Worm (Caenorhabditis elegans): Measurements from ENCODE around the gene M01F1.8.
A peak's percentile ranks its signal among the peaks of the same experiment; 100 is the strongest.

The M01F1.8 gene

DNA sequence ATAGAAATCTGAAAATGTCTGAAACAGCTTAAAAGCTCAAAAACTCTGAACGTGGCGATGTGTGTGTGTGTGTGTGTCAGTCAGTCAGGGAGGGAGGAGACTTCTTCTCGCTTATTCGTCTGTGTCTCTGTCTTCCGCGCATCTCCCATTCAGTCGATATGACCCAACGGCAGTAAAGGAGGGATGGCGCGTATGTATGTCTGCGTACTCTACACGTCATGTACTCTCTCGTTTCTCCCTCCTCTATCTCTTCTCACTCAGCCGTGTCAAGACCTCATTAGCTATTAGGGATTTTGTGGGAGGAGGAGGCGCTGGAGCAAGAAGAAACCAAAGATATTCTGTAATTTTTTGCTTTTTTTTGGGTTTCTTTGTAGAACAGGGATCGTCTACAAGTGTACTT lies 29.7 kb upstream of the M01F1.8 start (continued):
- TF ChIP-seq zag-1 (tag; optimal IDR thresholded peaks at IDR 0.05) (peak; percentile 58), ztf-11 (tag; optimal IDR thresholded peaks at IDR 0.05) (no peak), nhr-11 (tag; optimal IDR thresholded peaks at IDR 0.05) (no peak), nhr-25 (tag; optimal IDR thresholded peaks at IDR 0.05) (no peak), mab-5 (tag; optimal IDR thresholded peaks at IDR 0.05) (peak; percentile 18), unc-39 (tag; optimal IDR thresholded peaks at IDR 0.05) (no peak), lin-13 (GFP tag; optimal IDR thresholded peaks at IDR 0.05) (peak; percentile 45), blmp-1 (tag; optimal IDR thresholded peaks at IDR 0.05; ENCODE audit: insufficient read depth) (no peak), unc-62 (GFP tag; optimal IDR thresholded peaks at IDR 0.05) (no peak), sma-9 (GFP tag; optimal IDR thresholded peaks at IDR 0.05) (peak; percentile 68), sma-9 (tag; optimal IDR thresholded peaks at IDR 0.05) (no peak), ztf-4 (tag; optimal IDR thresholded peaks at IDR 0.05) (no peak), nhr-12 (tag; optimal IDR thresholded peaks at IDR 0.05) (no peak), lsy-2 (tag; optimal IDR thresholded peaks at IDR 0.05) (peak; percentile 48 to 78), unc-55 (GFP tag; optimal IDR thresholded peaks at IDR 0.05) (peak; percentile 84), ama-1 (optimal IDR thresholded peaks at IDR 0.05) (no peak), elt-1 (tag; optimal IDR thresholded peaks at IDR 0.05) (no peak), egl-27 (tag; optimal IDR thresholded peaks at IDR 0.05) (peak; percentile 62), nhr-6 (tag; optimal IDR thresholded peaks at IDR 0.05) (peak; percentile 9), dmd-4 (tag; optimal IDR thresholded peaks at IDR 0.05) (no peak), skn-1 (tag; optimal IDR thresholded peaks at IDR 0.05) (no peak), ceh-82 (tag; optimal IDR thresholded peaks at IDR 0.05) (no peak), mbf-1 (tag; optimal IDR thresholded peaks at IDR 0.05) (no peak), nhr-129 (tag; optimal IDR thresholded peaks at IDR 0.05) (peak; percentile 91)

DNA sequence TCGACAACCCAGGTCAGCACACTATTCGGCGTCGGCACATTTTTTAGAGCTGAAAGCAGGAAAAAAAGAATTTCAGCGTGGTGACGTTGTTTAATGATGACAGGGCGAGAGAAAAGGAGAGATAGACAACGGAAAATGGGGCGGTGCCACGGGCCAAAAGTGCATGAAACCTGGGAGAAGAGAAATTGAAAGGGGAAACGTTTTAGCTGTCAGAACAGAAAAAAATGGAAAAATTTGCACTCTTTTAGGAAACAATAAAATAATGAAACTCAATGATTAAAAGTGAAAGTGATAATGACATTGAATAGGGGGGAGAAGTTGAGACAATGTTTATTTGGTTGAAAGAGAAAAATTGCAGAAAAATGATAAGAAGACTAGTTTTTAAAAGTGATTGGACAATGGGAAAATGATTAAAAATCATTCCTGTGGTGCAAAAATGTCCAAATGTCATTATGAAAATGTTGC lies 27.4 kb upstream of the M01F1.8 start, which contains the start of gene pitp-1:
Gene pitp-1 (minus strand): TSS at position 51 of the 465 bp plus-strand sequence.
- peak; percentile 0 for TF ChIP-seq crh-2 (tag; optimal IDR thresholded peaks at IDR 0.05)
- no peak for TF ChIP-seq nhr-25 (tag; optimal IDR thresholded peaks at IDR 0.05)
- TF ChIP-seq F13H6.1 (tag; optimal IDR thresholded peaks at IDR 0.05), result peak; percentile 15
- peak; percentile 70 for TF ChIP-seq blmp-1 (tag; optimal IDR thresholded peaks at IDR 0.05; ENCODE audit: insufficient read depth)
- peak; percentile 76 for TF ChIP-seq fos-1 (tag; optimal IDR thresholded peaks at IDR 0.05)

DNA sequence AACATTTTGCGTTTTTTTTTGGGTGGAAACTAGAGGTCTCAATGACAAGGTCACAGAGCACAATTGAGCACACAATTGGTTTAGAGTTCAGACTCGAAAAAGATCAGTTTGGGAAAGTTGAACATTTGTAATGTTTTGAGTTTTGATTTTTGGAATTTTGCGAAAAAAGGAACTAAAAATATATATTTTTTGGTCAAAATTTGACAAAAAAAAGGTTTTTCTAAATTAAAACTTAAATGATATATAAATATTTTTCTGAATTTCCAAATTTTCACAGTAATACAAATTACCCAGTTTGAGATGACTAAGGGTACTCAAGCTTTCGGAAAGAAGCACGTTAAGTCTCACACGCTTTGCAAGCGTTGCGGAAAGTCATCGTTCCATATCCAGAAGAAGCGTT lies 26.0 kb upstream of the M01F1.8 start, which contains the start of gene rpl-37:
Gene rpl-37 (plus strand): TSS at position 301 of the 400 bp plus-strand sequence.
- TF ChIP-seq blmp-1 (tag; optimal IDR thresholded peaks at IDR 0.05; ENCODE audit: insufficient read depth), result no peak
- no peak for TF ChIP-seq nhr-129 (tag; optimal IDR thresholded peaks at IDR 0.05)
- no peak for TF ChIP-seq nhr-12 (tag; optimal IDR thresholded peaks at IDR 0.05)
- no peak for TF ChIP-seq mbf-1 (tag; optimal IDR thresholded peaks at IDR 0.05)
- TF ChIP-seq ztf-4 (tag; optimal IDR thresholded peaks at IDR 0.05), result no peak
- no peak for TF ChIP-seq peb-1 (tag; optimal IDR thresholded peaks at IDR 0.05)
- no peak for TF ChIP-seq sma-3 (GFP tag; optimal IDR thresholded peaks at IDR 0.05)
- TF ChIP-seq gmeb-1 (tag; optimal IDR thresholded peaks at IDR 0.05), result no peak
- no peak for TF ChIP-seq unc-39 (tag; optimal IDR thresholded peaks at IDR 0.05)
- no peak for TF ChIP-seq nhr-23 (tag; optimal IDR thresholded peaks at IDR 0.05)
- TF ChIP-seq ztf-11 (tag; optimal IDR thresholded peaks at IDR 0.05), result no peak
- no peak for TF ChIP-seq lin-11 (tag; optimal IDR thresholded peaks at IDR 0.05)
- TF ChIP-seq dmd-4 (tag; optimal IDR thresholded peaks at IDR 0.05), result no peak
- no peak for TF ChIP-seq skn-1 (tag; optimal IDR thresholded peaks at IDR 0.05)
- TF ChIP-seq lsy-2 (tag; optimal IDR thresholded peaks at IDR 0.05), result no peak
- TF ChIP-seq lin-13 (GFP tag; optimal IDR thresholded peaks at IDR 0.05), result no peak
- no peak for TF ChIP-seq sma-9 (GFP tag; optimal IDR thresholded peaks at IDR 0.05)
- no peak for TF ChIP-seq sma-9 (tag; optimal IDR thresholded peaks at IDR 0.05)
- TF ChIP-seq egl-27 (tag; optimal IDR thresholded peaks at IDR 0.05), result no peak
- TF ChIP-seq ceh-82 (tag; optimal IDR thresholded peaks at IDR 0.05), result no peak

DNA sequence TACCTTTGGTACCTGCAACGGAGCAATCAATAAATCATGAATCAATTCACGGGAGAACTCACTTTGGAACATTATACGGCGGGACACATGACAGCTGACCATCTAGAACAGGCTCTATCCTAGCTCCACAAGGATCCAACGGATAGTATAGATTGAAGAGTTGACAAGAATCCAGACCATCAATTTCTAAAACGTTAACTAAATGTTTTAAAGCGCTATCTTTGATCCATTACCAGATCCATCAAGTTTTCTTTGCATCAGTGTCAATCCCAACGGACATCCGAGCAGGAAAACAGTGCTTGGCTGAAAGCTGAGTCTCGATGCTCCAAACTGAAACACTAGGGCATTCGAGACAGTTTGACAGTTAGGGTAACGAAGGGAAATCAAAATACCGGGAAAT lies 21.0 kb upstream of the M01F1.8 start:
- TF ChIP-seq sma-9 (GFP tag; optimal IDR thresholded peaks at IDR 0.05) (no peak), sma-9 (tag; optimal IDR thresholded peaks at IDR 0.05) (no peak), ztf-1 (GFP tag; conservative IDR thresholded peaks at IDR 0.05) (no peak), alr-1 (tag; optimal IDR thresholded peaks at IDR 0.05) (no peak)

DNA sequence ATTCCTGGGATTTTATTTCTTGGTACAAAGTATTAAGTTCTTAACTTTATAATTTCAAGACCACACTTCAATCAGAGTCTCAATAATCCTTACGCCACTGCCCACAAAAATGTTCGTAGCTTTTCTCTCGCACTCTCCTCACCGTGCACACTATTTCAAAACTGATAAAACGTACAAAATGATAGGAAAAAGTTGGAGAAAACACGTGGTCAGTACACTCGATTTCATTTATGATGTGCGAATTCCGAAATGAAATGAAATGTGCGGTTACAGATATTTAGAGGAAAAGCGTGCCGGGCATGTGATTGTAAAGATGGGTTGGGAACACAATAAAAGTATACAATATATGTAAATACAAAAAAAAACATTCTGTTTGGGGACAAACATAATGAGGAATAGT lies 18.1 kb upstream of the M01F1.8 start:
- TF ChIP-seq F13H6.1 (tag; optimal IDR thresholded peaks at IDR 0.05) (peak; percentile 20), fos-1 (tag; optimal IDR thresholded peaks at IDR 0.05) (peak; percentile 33), crh-2 (tag; optimal IDR thresholded peaks at IDR 0.05) (peak; percentile 65), lin-11 (tag; optimal IDR thresholded peaks at IDR 0.05) (no peak), sma-9 (GFP tag; optimal IDR thresholded peaks at IDR 0.05) (peak; percentile 68), sma-9 (tag; optimal IDR thresholded peaks at IDR 0.05) (no peak), alr-1 (tag; optimal IDR thresholded peaks at IDR 0.05) (no peak)

All from whole organism, L2 larva.